Worm (Caenorhabditis elegans): ENCODE results near the gene daf-7.

Gene daf-7

DNA sequence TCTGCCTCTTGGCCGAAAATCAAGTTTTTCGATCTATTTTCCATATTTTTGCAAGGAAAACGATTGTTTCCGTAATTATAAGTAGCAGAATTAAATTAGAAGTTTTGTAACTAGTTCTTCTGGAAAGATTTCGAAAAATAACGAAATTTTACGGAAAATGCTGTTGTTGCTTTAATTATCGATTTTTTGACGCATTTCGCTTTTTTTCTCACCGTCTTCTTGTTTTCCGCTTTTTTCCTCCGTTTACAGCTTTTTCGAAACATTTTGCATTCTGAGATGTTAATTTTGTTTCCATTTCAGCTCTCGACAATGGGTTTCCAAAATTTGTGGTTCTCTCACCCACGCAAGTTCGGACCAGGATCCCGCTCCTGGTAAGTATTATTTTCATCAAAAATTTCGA lies 17.6 kb upstream of the daf-7 start, which contains the start of gene rps-29:
rps-29 (plus strand) TSS at position 301 of the 400 bp plus-strand sequence.
- peak; percentile 1 for TF ChIP-seq aha-1 (tag)
- peak; percentile 15 for TF ChIP-seq ceh-28 (tag; optimal IDR thresholded peaks at IDR 0.05)
- no peak for TF ChIP-seq snpc-4 (tag; optimal IDR thresholded peaks at IDR 0.05)
- TF ChIP-seq Y48G9A.11 (GFP tag; IDR thresholded peaks at IDR 0.05): no peak
- no peak for TF ChIP-seq skn-1 (tag; optimal IDR thresholded peaks at IDR 0.05)
- TF ChIP-seq gei-8 (GFP tag; optimal IDR thresholded peaks at IDR 0.05): no peak

DNA sequence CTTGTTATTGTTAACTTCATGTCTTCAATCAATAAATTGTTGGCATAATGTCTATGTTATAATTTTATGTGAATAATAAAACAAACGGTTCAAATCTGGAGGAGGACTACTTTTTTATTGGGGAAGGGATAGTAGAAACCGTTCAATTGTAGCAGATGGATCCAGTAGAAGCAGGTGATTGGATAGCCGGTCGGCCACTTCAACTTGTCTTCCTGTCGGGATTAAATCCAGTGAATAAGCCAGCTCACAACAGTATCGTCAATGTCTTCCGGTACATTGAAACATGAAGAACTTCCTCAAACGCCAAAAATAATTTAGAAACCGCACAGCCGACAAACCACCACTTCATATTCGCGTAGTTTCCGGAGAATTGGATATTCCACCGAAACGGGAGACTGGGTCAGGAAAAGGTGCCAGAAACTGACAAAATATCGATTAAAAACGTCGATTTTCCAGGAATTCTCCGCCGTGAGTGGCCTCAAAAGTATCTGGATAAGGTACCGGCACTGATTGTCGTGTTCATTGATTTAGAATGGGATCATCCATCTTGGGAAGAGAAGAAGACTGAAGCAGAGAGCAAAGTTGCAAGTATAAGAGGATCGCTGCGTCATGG lies 16.6 kb upstream of the daf-7 start, which contains the start of gene trpp-11:
trpp-11 (plus strand) TSS at position 153 of the 613 bp plus-strand sequence.
- TF ChIP-seq D1046.2 (GFP tag; IDR thresholded peaks at IDR 0.05) (0 out of 2 replicates have a peak, but pooled peaks have one; percentile 52), madf-5 (GFP tag; IDR thresholded peaks at IDR 0.05) (0 out of 4 replicates have a peak, but pooled peaks of 1 of the 2 experiments have one; percentile 3), ceh-82 (tag; optimal IDR thresholded peaks at IDR 0.05) (no peak), zip-2 (tag; optimal IDR thresholded peaks at IDR 0.05) (no peak), daf-19 (GFP tag; conservative IDR thresholded peaks at IDR 0.05) (no peak), egl-43 (GFP tag; IDR thresholded peaks at IDR 0.05) (0 out of 2 replicates have a peak, but pooled peaks have one; percentile 15), nhr-11 (tag; optimal IDR thresholded peaks at IDR 0.05) (no peak), ama-1 (optimal IDR thresholded peaks at IDR 0.05) (peak; percentile 43), nhr-10 (tag; optimal IDR thresholded peaks at IDR 0.05) (no peak), nhr-111 (GFP tag; optimal IDR thresholded peaks at IDR 0.05) (no peak), spr-3 (GFP tag; optimal IDR thresholded peaks at IDR 0.05) (no peak), lin-38 (GFP tag; IDR thresholded peaks at IDR 0.05) (peak; percentile 55), ztf-11 (tag; optimal IDR thresholded peaks at IDR 0.05) (no peak), unc-62 (GFP tag; optimal IDR thresholded peaks at IDR 0.05 in 1 of 2) (peak in 1 of 2 experiments; percentile 65), unc-62 (tag; optimal IDR thresholded peaks at IDR 0.05) (no peak)

- TF ChIP-seq attf-4 (tag; optimal IDR thresholded peaks at IDR 0.05) (no peak), unc-62 (GFP tag; optimal IDR thresholded peaks at IDR 0.05 in 1 of 2) (peak in 1 of 2 experiments; percentile 55), unc-62 (tag; optimal IDR thresholded peaks at IDR 0.05) (no peak)
These were observed 14.1 kb upstream of the daf-7 start for ce11 chrIII:797507-797906.

DNA sequence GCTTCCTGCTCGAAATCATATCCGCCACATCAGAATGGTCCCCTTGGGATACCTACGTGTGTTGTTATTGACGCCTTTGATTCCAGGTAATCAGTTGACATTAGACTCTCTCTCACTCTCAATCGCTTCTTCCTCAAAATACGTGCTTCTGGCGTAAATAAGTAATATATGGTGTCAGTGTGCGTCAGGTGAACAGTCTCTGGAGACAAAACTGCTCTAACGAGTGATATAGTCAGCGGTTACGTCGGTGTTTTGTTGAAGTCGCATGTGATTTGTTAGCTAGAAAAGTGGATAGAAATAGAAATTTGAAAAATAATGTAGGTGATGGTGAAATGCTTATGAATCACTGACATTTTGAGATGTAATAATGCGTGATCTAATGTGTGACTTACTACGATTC lies 9.6 kb upstream of the daf-7 start:
- TF ChIP-seq zip-11 (GFP tag; IDR thresholded peaks at IDR 0.05) (no peak), lin-13 (GFP tag; optimal IDR thresholded peaks at IDR 0.05) (no peak), ceh-32 (tag; optimal IDR thresholded peaks at IDR 0.05; ENCODE audit: poor library complexity) (no peak), nhr-6 (tag; optimal IDR thresholded peaks at IDR 0.05) (no peak), fkh-10 (GFP tag; optimal IDR thresholded peaks at IDR 0.05) (no peak), F26F4.8 (GFP tag; conservative IDR thresholded peaks at IDR 0.05) (no peak), unc-130 (GFP tag; optimal IDR thresholded peaks at IDR 0.05) (no peak), T20F7.1 (GFP tag; optimal IDR thresholded peaks at IDR 0.05) (no peak), nhr-237 (tag; optimal IDR thresholded peaks at IDR 0.05) (no peak), mxl-3 (GFP tag; optimal IDR thresholded peaks at IDR 0.05) (no peak)

DNA sequence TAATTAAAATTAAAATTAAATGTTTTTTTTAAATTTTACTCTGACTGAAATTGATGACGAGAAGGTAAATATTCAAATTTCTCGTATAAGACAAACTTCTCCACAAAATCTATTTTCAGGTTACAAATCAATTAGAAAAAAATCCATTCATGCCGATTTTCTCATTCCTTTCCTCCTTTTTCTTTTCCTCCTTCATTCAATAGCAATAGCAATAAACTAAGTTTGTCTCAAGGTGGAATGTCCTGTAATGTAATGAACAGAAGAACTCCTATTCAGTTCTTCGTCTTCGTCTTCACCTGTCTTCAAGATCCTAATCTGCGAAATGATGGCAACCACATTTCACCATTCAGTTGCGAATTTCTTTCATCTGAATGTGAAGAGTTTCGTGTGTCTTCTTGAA lies 4.2 kb downstream of the daf-7 start, which contains the start of gene dac-1:
dac-1 (plus strand) TSS at position 301 of the 400 bp plus-strand sequence.
- TF ChIP-seq zfp-3 (GFP tag; conservative IDR thresholded peaks at IDR 0.05): no peak
- no peak for TF ChIP-seq madf-5 (GFP tag; IDR thresholded peaks at IDR 0.05)
- no peak for TF ChIP-seq ctbp-1 (GFP tag; IDR thresholded peaks at IDR 0.05)
- TF ChIP-seq lin-15B (tag; optimal IDR thresholded peaks at IDR 0.05): no peak
- TF ChIP-seq F49E8.2 (tag; optimal IDR thresholded peaks at IDR 0.05; ENCODE audit: borderline replicate concordance): no peak
- TF ChIP-seq unc-62 (GFP tag; optimal IDR thresholded peaks at IDR 0.05 in 1 of 2): no peak
- no peak for TF ChIP-seq unc-62 (tag; optimal IDR thresholded peaks at IDR 0.05)
- no peak for TF ChIP-seq dpl-1 (GFP tag; optimal IDR thresholded peaks at IDR 0.05)
- no peak for TF ChIP-seq unc-39 (tag; optimal IDR thresholded peaks at IDR 0.05)
- TF ChIP-seq lsy-2 (tag; optimal IDR thresholded peaks at IDR 0.05): no peak
- no peak for TF ChIP-seq nhr-42 (GFP tag; IDR thresholded peaks at IDR 0.05)
- no peak for TF ChIP-seq ceh-32 (tag; optimal IDR thresholded peaks at IDR 0.05; ENCODE audit: poor library complexity)
- no peak for TF ChIP-seq madf-9 (GFP tag; conservative IDR thresholded peaks at IDR 0.05)
- TF ChIP-seq pha-4 (GFP tag; IDR thresholded peaks at IDR 0.05): no peak
- TF ChIP-seq pha-4 (tag; optimal IDR thresholded peaks at IDR 0.05): no peak
- no peak for TF ChIP-seq fos-1 (tag; optimal IDR thresholded peaks at IDR 0.05)
- TF ChIP-seq ces-1 (GFP tag; optimal IDR thresholded peaks at IDR 0.05): no peak
- no peak for TF ChIP-seq ztf-7 (tag; optimal IDR thresholded peaks at IDR 0.05)
- no peak for TF ChIP-seq D1046.2 (GFP tag; IDR thresholded peaks at IDR 0.05)
